Worm (Caenorhabditis elegans) whole organism, L4 larva: Measurements from ENCODE around the gene ser-2.

ENCODE experiments used
- F26F4.8 ChIP-seq: fragments of 200-800 bp; sonication (Bioruptor generic); conservative IDR thresholded peaks from 2 replicates; pipeline ENCODE4 v1.3.6; 2022; ENCODE audit warnings: missing genetic modification characterization, missing compliant biosample characterization
- F37D6.2 ChIP-seq: sonication (generic microtip); optimal IDR thresholded peaks from 2 replicates; lab custom pipeline; 2016; ENCODE audit warnings: mild to moderate bottlenecking, missing genetic modification characterization, missing compliant biosample characterization
- F44E2.7 ChIP-seq: fragments of 200-800 bp; sonication (Bioruptor generic); IDR thresholded peaks from 2 replicates; pipeline ENCODE4 v2.1.2; 2022; ENCODE audit warnings: missing genetic modification characterization, missing compliant biosample characterization
- T20F7.1 ChIP-seq: fragments of 200-800 bp; sonication (Bioruptor generic); optimal IDR thresholded peaks from 2 replicates; lab custom pipeline; 2018; ENCODE audit warnings: mild to moderate bottlenecking, missing genetic modification characterization, missing compliant biosample characterization
- T26A8.4 ChIP-seq: fragments of 200-800 bp; sonication (Bioruptor generic); IDR thresholded peaks from 2 replicates; pipeline ENCODE4 v1.3.6; 2022; ENCODE audit warnings: missing genetic modification characterization, missing compliant biosample characterization
- Y105C5A.15 ChIP-seq: fragments of 200-800 bp; sonication (Bioruptor generic); IDR thresholded peaks from 2 replicates; pipeline ENCODE4 v1.3.6; 2022; ENCODE audit warnings: missing genetic modification characterization, missing compliant biosample characterization
- Y75B8A.6 ChIP-seq: fragments of 200-800 bp; sonication (Bioruptor generic); IDR thresholded peaks from 2 replicates; pipeline ENCODE4 v1.3.6; 2022; ENCODE audit warnings: missing genetic modification reagents, missing genetic modification characterization, missing compliant biosample characterization
- ZK337.2 ChIP-seq: fragments of 200-800 bp; sonication (Bioruptor generic); IDR thresholded peaks from 2 replicates; pipeline ENCODE4 v1.3.6; 2022; ENCODE audit warnings: missing genetic modification reagents, missing genetic modification characterization, missing compliant biosample characterization
- aha-1 ChIP-seq: fragments of 150-350 bp; peaks from one replicate; lab custom pipeline; 2014; ENCODE audit warnings: missing biosample characterization, missing genetic modification characterization
- ama-1 ChIP-seq: fragments of 150-350 bp; optimal IDR thresholded peaks from 2 replicates; lab custom pipeline; 2014; ENCODE audit warnings: inconsistent platforms, mixed read lengths
- arid-1 ChIP-seq: fragments of 200-800 bp; sonication (Bioruptor generic); conservative IDR thresholded peaks from 2 replicates; pipeline ENCODE4 v1.3.6; 2022; ENCODE audit warnings: missing genetic modification reagents, missing genetic modification characterization, missing compliant biosample characterization
- ceh-28 ChIP-seq: fragments of 150-350 bp; optimal IDR thresholded peaks from 2 replicates; lab custom pipeline; 2014; ENCODE audit warnings: missing biosample characterization, missing genetic modification reagents, missing genetic modification characterization
- ceh-62 ChIP-seq: sonication (generic microtip); optimal IDR thresholded peaks from 2 replicates; lab custom pipeline; 2017; ENCODE audit warnings: missing biosample characterization, missing genetic modification characterization
- ces-1 ChIP-seq: fragments of 150-350 bp; sonication (generic microtip); optimal IDR thresholded peaks from 4 replicates; lab custom pipeline; 2014; ENCODE audit warnings: missing biosample characterization, missing genetic modification reagents, missing genetic modification characterization
- ctbp-1 ChIP-seq: fragments of 200-800 bp; sonication (Bioruptor generic); IDR thresholded peaks from 2 replicates; pipeline ENCODE4 v1.3.6; 2022; ENCODE audit warnings: missing genetic modification reagents, missing genetic modification characterization, missing compliant biosample characterization
- daf-16 ChIP-seq, 3 experiments: sonication (generic microtip); optimal IDR thresholded peaks; 2 replicates each; lab custom pipeline; 2016 to 2017; ENCODE audit warnings: missing genetic modification characterization in 3 of 3, missing genetic modification reagents in 3 of 3, mild to moderate bottlenecking in 2 of 3, missing compliant biosample characterization in 2 of 3, missing biosample characterization in 1 of 3, moderate library complexity in 1 of 3
- daf-8 ChIP-seq: fragments of 200-800 bp; sonication (Bioruptor generic); IDR thresholded peaks from 2 replicates; pipeline ENCODE4 v1.3.6; 2022; ENCODE audit warnings: missing genetic modification characterization, missing compliant biosample characterization
- dmd-6 ChIP-seq: fragments of 200-800 bp; sonication (Bioruptor generic); IDR thresholded peaks from 2 replicates; pipeline ENCODE4 v1.3.6; 2022; ENCODE audit warnings: missing genetic modification reagents, missing genetic modification characterization, missing compliant biosample characterization
- egl-27 ChIP-seq: sonication (generic microtip); optimal IDR thresholded peaks from 3 replicates; lab custom pipeline; 2017; ENCODE audit warnings: missing biosample characterization, missing genetic modification reagents, missing genetic modification characterization
- egl-43 ChIP-seq: fragments of 200-800 bp; sonication (Bioruptor generic); IDR thresholded peaks from 2 replicates; pipeline ENCODE4 v1.3.6; 2022; ENCODE audit warnings: missing genetic modification reagents, missing genetic modification characterization, missing compliant biosample characterization
- fos-1 ChIP-seq: fragments of 150-350 bp; optimal IDR thresholded peaks from 2 replicates; lab custom pipeline; 2014; ENCODE audit warnings: missing biosample characterization, missing genetic modification characterization
- hif-1 ChIP-seq, 2 experiments: sonication (generic microtip); optimal IDR thresholded peaks; 2 replicates each; lab custom pipeline; 2016 to 2017; ENCODE audit warnings: missing compliant biosample characterization in 2 of 2, missing genetic modification characterization in 2 of 2, missing genetic modification reagents in 2 of 2, missing genotype in 2 of 2, mild to moderate bottlenecking in 1 of 2
- hlh-11 ChIP-seq: fragments of 200-800 bp; sonication (Bioruptor generic); optimal IDR thresholded peaks from 2 replicates; lab custom pipeline; 2018; ENCODE audit warnings: mild to moderate bottlenecking, missing genetic modification characterization, missing compliant biosample characterization
- jun-1 ChIP-seq: fragments of 150-350 bp; optimal IDR thresholded peaks from 2 replicates; lab custom pipeline; 2014; ENCODE audit warnings: missing biosample characterization, missing genetic modification reagents, missing genetic modification characterization
- lim-7 ChIP-seq: fragments of 200-800 bp; sonication (Bioruptor generic); IDR thresholded peaks from 2 replicates; pipeline ENCODE4 v1.3.6; 2022; ENCODE audit warnings: missing genetic modification characterization, missing compliant biosample characterization
- lin-1 ChIP-seq: fragments of 200-800 bp; sonication (Bioruptor generic); IDR thresholded peaks from 2 replicates; pipeline ENCODE4 v1.3.6; 2022; ENCODE audit warnings: missing genetic modification reagents, missing genetic modification characterization, missing compliant biosample characterization
- lin-13 ChIP-seq: fragments of 150-350 bp; optimal IDR thresholded peaks from 2 replicates; lab custom pipeline; 2014; ENCODE audit warnings: missing biosample characterization, missing genetic modification reagents, missing genetic modification characterization
- lin-29 ChIP-seq: fragments of 200-800 bp; sonication (Bioruptor generic); IDR thresholded peaks from 2 replicates; pipeline ENCODE4 v1.3.6; 2022; ENCODE audit warnings: missing genetic modification reagents, missing genetic modification characterization, missing compliant biosample characterization
- lin-38 ChIP-seq: fragments of 200-800 bp; sonication (Bioruptor generic); IDR thresholded peaks from 2 replicates; pipeline ENCODE4 v1.3.6; 2022; ENCODE audit warnings: missing genetic modification reagents, missing genetic modification characterization, missing compliant biosample characterization
- lin-39 ChIP-seq: fragments of 150-350 bp; optimal IDR thresholded peaks from 2 replicates; lab custom pipeline; 2014; ENCODE audit warnings: missing biosample characterization, missing genetic modification reagents, missing genetic modification characterization
- lsy-2 ChIP-seq, 2 experiments: fragments of 150-350 bp in 1 of 2; sonication (generic microtip) in 1 of 2; optimal IDR thresholded peaks; 2 replicates each; lab custom pipeline; 2014 to 2017; ENCODE audit warnings: missing biosample characterization in 2 of 2, missing genetic modification characterization in 2 of 2
- mdl-1 ChIP-seq, 2 experiments: fragments of 150-350 bp in 1 of 2; sonication (generic microtip) in 1 of 2; optimal IDR thresholded peaks; 2 replicates each; lab custom pipeline; 2014 to 2017; ENCODE audit warnings: missing biosample characterization in 2 of 2, missing genetic modification characterization in 2 of 2
- nhr-10 ChIP-seq: fragments of 150-350 bp; optimal IDR thresholded peaks from 2 replicates; lab custom pipeline; 2014; ENCODE audit warnings: missing biosample characterization, missing genetic modification characterization
- nhr-102 ChIP-seq: sonication (generic microtip); optimal IDR thresholded peaks from 2 replicates; lab custom pipeline; 2016; ENCODE audit warnings: mild to moderate bottlenecking, missing genetic modification characterization, moderate library complexity, missing compliant biosample characterization
- nhr-11 ChIP-seq: fragments of 150-350 bp; optimal IDR thresholded peaks from 2 replicates; lab custom pipeline; 2014; ENCODE audit warnings: missing biosample characterization, missing genetic modification characterization
- nhr-237 ChIP-seq: sonication (generic microtip); optimal IDR thresholded peaks from 2 replicates; lab custom pipeline; 2017; ENCODE audit warnings: missing biosample characterization, missing genetic modification characterization
- nhr-28 ChIP-seq: fragments of 150-350 bp; optimal IDR thresholded peaks from 2 replicates; lab custom pipeline; 2014; ENCODE audit warnings: missing biosample characterization, missing genetic modification characterization
- nhr-76 ChIP-seq: fragments of 150-350 bp; optimal IDR thresholded peaks from 2 replicates; lab custom pipeline; 2014; ENCODE audit warnings: missing biosample characterization, missing genetic modification characterization
- rbr-2 ChIP-seq: sonication (generic microtip); optimal IDR thresholded peaks from 2 replicates; lab custom pipeline; 2016; ENCODE audit warnings: missing genotype, missing genetic modification characterization, missing compliant biosample characterization
- saeg-2 ChIP-seq: fragments of 200-800 bp; sonication (Bioruptor generic); IDR thresholded peaks from 2 replicates; pipeline ENCODE4 v1.3.6; 2022; ENCODE audit warnings: missing genetic modification reagents, missing genetic modification characterization, missing compliant biosample characterization
- set-16 ChIP-seq: fragments of 200-800 bp; sonication (Bioruptor generic); IDR thresholded peaks from 2 replicates; pipeline ENCODE4 v1.3.6; 2022; ENCODE audit warnings: missing genetic modification reagents, missing genetic modification characterization, missing compliant biosample characterization
- skn-1 ChIP-seq: fragments of 150-350 bp; optimal IDR thresholded peaks from 2 replicates; lab custom pipeline; 2014; ENCODE audit warnings: missing biosample characterization, missing genetic modification characterization
- snpc-1.2 ChIP-seq: fragments of 200-800 bp; sonication (Bioruptor generic); IDR thresholded peaks from 2 replicates; pipeline ENCODE4 v1.3.6; 2022; ENCODE audit warnings: missing genetic modification reagents, missing genetic modification characterization, missing compliant biosample characterization
- snpc-4 ChIP-seq: fragments of 150-350 bp; optimal IDR thresholded peaks from 2 replicates; lab custom pipeline; 2014; ENCODE audit warnings: missing biosample characterization, missing genetic modification characterization
- tra-1 ChIP-seq: fragments of 200-800 bp; sonication (Bioruptor generic); IDR thresholded peaks from 2 replicates; pipeline ENCODE4 v1.3.6; 2022; ENCODE audit warnings: missing genetic modification reagents, missing genetic modification characterization, missing compliant biosample characterization
- unc-39 ChIP-seq: sonication (generic microtip); optimal IDR thresholded peaks from 2 replicates; lab custom pipeline; 2017; ENCODE audit warnings: missing biosample characterization, missing genetic modification characterization
- unc-62 ChIP-seq, 3 experiments: fragments of 150-350 bp in 1 of 3; sonication (generic microtip); optimal IDR thresholded peaks in 2 of 3; peaks in 1 of 3; 1 replicate in 1 of 3; 2 replicates in 2 of 3; lab custom pipeline; 2014 to 2017; ENCODE audit warnings: missing biosample characterization in 3 of 3, missing genetic modification characterization in 3 of 3, missing genetic modification reagents in 3 of 3, missing genotype in 1 of 3
- vab-7 ChIP-seq: fragments of 200-800 bp; sonication (Bioruptor generic); IDR thresholded peaks from 2 replicates; pipeline ENCODE4 v1.3.6; 2022; ENCODE audit warnings: missing genetic modification reagents, missing genetic modification characterization, missing compliant biosample characterization
- zip-11 ChIP-seq: fragments of 200-800 bp; sonication (Bioruptor generic); IDR thresholded peaks from 2 replicates; pipeline ENCODE4 v1.3.6; 2022; ENCODE audit warnings: missing genetic modification characterization, missing compliant biosample characterization
- zip-2 ChIP-seq: fragments of 150-350 bp; optimal IDR thresholded peaks from 2 replicates; lab custom pipeline; 2014; ENCODE audit warnings: missing biosample characterization, missing genetic modification characterization

Gene ser-2

DNA sequence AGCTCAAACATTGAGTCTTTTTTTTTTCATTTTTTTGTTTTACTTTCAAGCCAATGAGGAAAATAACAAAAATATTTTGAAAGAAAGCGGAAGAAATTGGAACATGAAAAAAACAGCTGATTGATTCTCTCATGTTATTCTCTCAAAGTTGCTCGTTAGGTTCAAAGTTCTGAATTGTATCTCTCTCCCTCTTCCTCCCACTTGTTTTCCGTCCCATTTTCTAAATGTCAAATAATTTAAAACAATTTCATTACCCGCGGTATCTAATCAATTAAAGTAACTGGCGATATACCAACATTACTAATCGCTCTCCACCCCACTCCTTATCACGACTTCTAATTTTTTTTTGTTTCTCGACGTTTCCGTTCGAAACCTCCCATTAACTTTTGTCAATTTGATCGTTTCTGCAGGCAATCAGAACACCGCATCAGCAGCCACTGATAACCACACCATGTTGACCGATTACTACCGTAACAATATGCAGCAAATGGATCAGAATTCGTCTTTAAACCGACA, 40.0 kb upstream of the ser-2 start (continued):
- TF ChIP-seq egl-27 (tag; lab: Kevin White, UChicago) (no peak), ceh-28 (tag; lab: Kevin White, UChicago) (no peak), fos-1 (no peak), lin-13 (GFP tag; lab: Kevin White, UChicago) (no peak), arid-1 (GFP tag; lab: Robert Waterston, UW) (no peak), nhr-11 (tag; lab: Kevin White, UChicago) (no peak), F44E2.7 (GFP tag; lab: Robert Waterston, UW) (no peak), daf-16 (GFP tag; optimal IDR thresholded peaks at IDR 0.05; lab: Kevin White, UChicago) (no peak), daf-16 (tag; optimal IDR thresholded peaks at IDR 0.05; lab: Kevin White, UChicago) (peak; percentile 7), nhr-10 (tag; lab: Kevin White, UChicago) (no peak), nhr-102 (tag; lab: Kevin White, UChicago) (no peak), snpc-4 (no peak), daf-8 (GFP tag; lab: Robert Waterston, UW) (no peak)

DNA sequence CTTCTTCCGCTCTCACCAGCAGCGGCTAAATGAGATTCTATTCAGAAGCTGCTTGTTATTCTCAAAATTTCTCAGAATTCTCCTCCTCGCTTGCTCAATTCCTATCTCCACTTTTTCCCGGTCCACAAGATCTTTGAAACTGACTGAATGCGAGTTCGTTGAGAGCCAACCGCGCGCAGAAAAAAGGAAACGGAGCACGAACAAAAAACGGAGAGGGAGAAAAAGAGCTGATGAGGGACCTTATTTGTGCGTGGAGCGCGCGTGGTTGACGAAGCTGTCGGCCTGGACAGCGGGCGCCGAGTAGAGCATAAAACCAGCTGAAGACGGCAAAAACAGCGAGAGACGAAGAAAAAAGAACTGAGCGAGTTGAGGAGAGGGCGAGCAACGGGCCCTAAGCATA, 39.3 kb upstream of the ser-2 start:
- peak in 1 of 2 experiments; percentile 70 for TF ChIP-seq mdl-1 (tag; optimal IDR thresholded peaks at IDR 0.05; lab: Kevin White, UChicago)
- no peak for TF ChIP-seq lin-29 (GFP tag; lab: Robert Waterston, UW)
- TF ChIP-seq ceh-62 (tag; lab: Kevin White, UChicago): no peak
- TF ChIP-seq T20F7.1 (GFP tag; lab: Kevin White, UChicago): no peak
- TF ChIP-seq nhr-237 (tag; lab: Kevin White, UChicago): no peak
- TF ChIP-seq nhr-76 (tag; lab: Kevin White, UChicago): no peak
- no peak for TF ChIP-seq zip-11
- peak in 1 of 2 experiments; percentile 40 for TF ChIP-seq hif-1 (tag; optimal IDR thresholded peaks at IDR 0.05; lab: Kevin White, UChicago)
- TF ChIP-seq dmd-6 (GFP tag; lab: Robert Waterston, UW): peak; percentile 40
- TF ChIP-seq egl-43 (GFP tag; lab: Robert Waterston, UW): 0 out of 2 replicates have a peak, but pooled peaks have one; percentile 57
- no peak for TF ChIP-seq F26F4.8 (GFP tag; lab: Robert Waterston, UW)
- no peak for TF ChIP-seq unc-39 (tag; lab: Kevin White, UChicago)
- TF ChIP-seq ZK337.2 (GFP tag; lab: Robert Waterston, UW): no peak
- 0 out of 2 replicates have a peak, but pooled peaks have one; percentile 12 for TF ChIP-seq T26A8.4
- TF ChIP-seq ctbp-1 (GFP tag; lab: Robert Waterston, UW): peak; percentile 69; the same call in 1 of the 2 replicates
- peak; percentile 65 for TF ChIP-seq F37D6.2
- TF ChIP-seq unc-62 (GFP tag; optimal IDR thresholded peaks at IDR 0.05 in 1 of 2; lab: Kevin White, UChicago): peak in 1 of 2 experiments; percentile 55
- TF ChIP-seq unc-62 (tag; optimal IDR thresholded peaks at IDR 0.05; lab: Kevin White, UChicago): no peak
- TF ChIP-seq tra-1 (GFP tag; lab: Robert Waterston, UW): no peak
- TF ChIP-seq set-16 (GFP tag; lab: Robert Waterston, UW): peak; percentile 82
- TF ChIP-seq lin-38 (GFP tag; lab: Robert Waterston, UW): no peak
- no peak for TF ChIP-seq lin-39 (tag; lab: Kevin White, UChicago)
- TF ChIP-seq vab-7: 0 out of 2 replicates have a peak, but pooled peaks have one; percentile 26
- no peak for TF ChIP-seq arid-1 (GFP tag; lab: Robert Waterston, UW)
- TF ChIP-seq Y75B8A.6 (GFP tag; lab: Robert Waterston, UW): no peak
- TF ChIP-seq ama-1 (lab: Kevin White, UChicago): no peak
- TF ChIP-seq saeg-2 (GFP tag; lab: Robert Waterston, UW): 0 out of 2 replicates have a peak, but pooled peaks have one; percentile 11
- no peak for TF ChIP-seq jun-1 (tag; lab: Kevin White, UChicago)
- TF ChIP-seq lin-1: no peak
- TF ChIP-seq ces-1 (GFP tag; lab: Kevin White, UChicago): no peak
- TF ChIP-seq zip-2 (tag; lab: Kevin White, UChicago): no peak
- no peak for TF ChIP-seq lim-7 (GFP tag; lab: Robert Waterston, UW)
- no peak for TF ChIP-seq nhr-28 (tag; lab: Kevin White, UChicago)
- TF ChIP-seq hlh-11 (tag; lab: Kevin White, UChicago): peak; percentile 61
- TF ChIP-seq aha-1: peak; percentile 79
- no peak for TF ChIP-seq snpc-1.2 (GFP tag; lab: Robert Waterston, UW)
- TF ChIP-seq lsy-2 (tag; optimal IDR thresholded peaks at IDR 0.05; lab: Kevin White, UChicago): peak in 1 of 2 experiments; percentile 42
- no peak for TF ChIP-seq Y105C5A.15
- no peak for TF ChIP-seq skn-1
- peak; percentile 68 for TF ChIP-seq rbr-2 (tag; lab: Kevin White, UChicago)
